Worm (Caenorhabditis elegans) whole organism, L4 larva: ENCODE results near the gene clc-33.

Experiments
- F37D6.2 ChIP-seq: sonication (generic microtip); optimal IDR thresholded peaks from 2 replicates; lab custom pipeline; 2016; ENCODE audit warnings: mild to moderate bottlenecking, missing genetic modification characterization, missing compliant biosample characterization
- R02D3.7 ChIP-seq: fragments of 150-350 bp; sonication (generic microtip); optimal IDR thresholded peaks from 3 replicates; lab custom pipeline; 2014; ENCODE audit warnings: missing biosample characterization, missing genetic modification characterization
- T26A8.4 ChIP-seq: fragments of 200-800 bp; sonication (Bioruptor generic); IDR thresholded peaks from 2 replicates; pipeline ENCODE4 v1.3.6; 2022; ENCODE audit warnings: missing genetic modification characterization, missing compliant biosample characterization
- Y5F2A.4 ChIP-seq: fragments of 200-800 bp; sonication (Bioruptor generic); optimal IDR thresholded peaks from 2 replicates; lab custom pipeline; 2018; ENCODE audit warnings: mild to moderate bottlenecking, missing genetic modification characterization, missing compliant biosample characterization
- ZK337.2 ChIP-seq: fragments of 200-800 bp; sonication (Bioruptor generic); IDR thresholded peaks from 2 replicates; pipeline ENCODE4 v1.3.6; 2022; ENCODE audit warnings: missing genetic modification reagents, missing genetic modification characterization, missing compliant biosample characterization
- attf-4 ChIP-seq: sonication (generic microtip); optimal IDR thresholded peaks from 3 replicates; lab custom pipeline; 2017; ENCODE audit warnings: missing biosample characterization, missing genetic modification characterization
- ceh-20 ChIP-seq: fragments of 200-800 bp; sonication (Bioruptor generic); IDR thresholded peaks from 2 replicates; pipeline ENCODE4 v1.3.6; 2022; ENCODE audit warnings: missing genetic modification reagents, missing genetic modification characterization, missing compliant biosample characterization
- ceh-28 ChIP-seq: fragments of 150-350 bp; optimal IDR thresholded peaks from 2 replicates; lab custom pipeline; 2014; ENCODE audit warnings: missing biosample characterization, missing genetic modification reagents, missing genetic modification characterization
- ceh-44 ChIP-seq: fragments of 200-800 bp; sonication (Bioruptor generic); IDR thresholded peaks from 2 replicates; pipeline ENCODE4 v1.3.6; 2022; ENCODE audit warnings: missing genetic modification reagents, missing genetic modification characterization, missing compliant biosample characterization
- ceh-62 ChIP-seq: sonication (generic microtip); optimal IDR thresholded peaks from 2 replicates; lab custom pipeline; 2017; ENCODE audit warnings: missing biosample characterization, missing genetic modification characterization
- daf-16 ChIP-seq, 3 experiments: sonication (generic microtip); optimal IDR thresholded peaks; 2 replicates each; lab custom pipeline; 2016 to 2017; ENCODE audit warnings: missing genetic modification characterization in 3 of 3, missing genetic modification reagents in 3 of 3, mild to moderate bottlenecking in 2 of 3, missing compliant biosample characterization in 2 of 3, missing biosample characterization in 1 of 3, moderate library complexity in 1 of 3
- daf-19 ChIP-seq: fragments of 200-800 bp; sonication (Bioruptor generic); conservative IDR thresholded peaks from 2 replicates; pipeline ENCODE4 v1.3.6; 2022; ENCODE audit warnings: missing genetic modification characterization, missing compliant biosample characterization
- daf-8 ChIP-seq: fragments of 200-800 bp; sonication (Bioruptor generic); IDR thresholded peaks from 2 replicates; pipeline ENCODE4 v1.3.6; 2022; ENCODE audit warnings: missing genetic modification characterization, missing compliant biosample characterization
- dmd-6 ChIP-seq: fragments of 200-800 bp; sonication (Bioruptor generic); IDR thresholded peaks from 2 replicates; pipeline ENCODE4 v1.3.6; 2022; ENCODE audit warnings: missing genetic modification reagents, missing genetic modification characterization, missing compliant biosample characterization
- dve-1 ChIP-seq: sonication (generic microtip); optimal IDR thresholded peaks from 2 replicates; lab custom pipeline; 2017; ENCODE audit warnings: antibody characterized with exemption, mild to moderate bottlenecking, missing genetic modification characterization, missing compliant biosample characterization; ENCODE audit not compliant: insufficient read depth
- fkh-10 ChIP-seq: fragments of 150-350 bp; optimal IDR thresholded peaks from 2 replicates; lab custom pipeline; 2014; ENCODE audit warnings: missing biosample characterization, missing genetic modification reagents, missing genetic modification characterization
- gei-8 ChIP-seq: fragments of 200-800 bp; sonication (Bioruptor generic); optimal IDR thresholded peaks from 2 replicates; lab custom pipeline; 2018; ENCODE audit warnings: mild to moderate bottlenecking, missing genetic modification characterization, missing compliant biosample characterization
- hif-1 ChIP-seq, 2 experiments: sonication (generic microtip); optimal IDR thresholded peaks; 2 replicates each; lab custom pipeline; 2016 to 2017; ENCODE audit warnings: missing compliant biosample characterization in 2 of 2, missing genetic modification characterization in 2 of 2, missing genetic modification reagents in 2 of 2, missing genotype in 2 of 2, mild to moderate bottlenecking in 1 of 2
- hlh-30 ChIP-seq: sonication (generic microtip); optimal IDR thresholded peaks from 2 replicates; lab custom pipeline; 2017; ENCODE audit warnings: antibody characterized with exemption, mild to moderate bottlenecking, missing genetic modification characterization, missing compliant biosample characterization; ENCODE audit not compliant: insufficient read depth
- lin-13 ChIP-seq: fragments of 150-350 bp; optimal IDR thresholded peaks from 2 replicates; lab custom pipeline; 2014; ENCODE audit warnings: missing biosample characterization, missing genetic modification reagents, missing genetic modification characterization
- lin-29 ChIP-seq: fragments of 200-800 bp; sonication (Bioruptor generic); IDR thresholded peaks from 2 replicates; pipeline ENCODE4 v1.3.6; 2022; ENCODE audit warnings: missing genetic modification reagents, missing genetic modification characterization, missing compliant biosample characterization
- lir-3 ChIP-seq: sonication (generic microtip); optimal IDR thresholded peaks from 2 replicates; lab custom pipeline; 2016; ENCODE audit warnings: mild to moderate bottlenecking, missing genetic modification characterization, missing compliant biosample characterization
- madf-5 ChIP-seq, 2 experiments: fragments of 200-800 bp; sonication (Bioruptor generic); IDR thresholded peaks; 2 replicates each; pipeline ENCODE4 v1.3.6; 2022; ENCODE audit warnings: missing compliant biosample characterization in 2 of 2, missing genetic modification characterization in 2 of 2
- mdl-1 ChIP-seq, 2 experiments: fragments of 150-350 bp in 1 of 2; sonication (generic microtip) in 1 of 2; optimal IDR thresholded peaks; 2 replicates each; lab custom pipeline; 2014 to 2017; ENCODE audit warnings: missing biosample characterization in 2 of 2, missing genetic modification characterization in 2 of 2
- mep-1 ChIP-seq: fragments of 150-350 bp; sonication (generic microtip); optimal IDR thresholded peaks from 3 replicates; lab custom pipeline; 2014; ENCODE audit warnings: missing biosample characterization, missing genetic modification characterization
- mes-2 ChIP-seq: sonication (generic microtip); optimal IDR thresholded peaks from 2 replicates; lab custom pipeline; 2016; ENCODE audit warnings: missing genotype, mild to moderate bottlenecking, missing genetic modification characterization, missing compliant biosample characterization; ENCODE audit not compliant: poor library complexity, severe bottlenecking
- nhr-102 ChIP-seq: sonication (generic microtip); optimal IDR thresholded peaks from 2 replicates; lab custom pipeline; 2016; ENCODE audit warnings: mild to moderate bottlenecking, missing genetic modification characterization, moderate library complexity, missing compliant biosample characterization
- nhr-11 ChIP-seq: fragments of 150-350 bp; optimal IDR thresholded peaks from 2 replicates; lab custom pipeline; 2014; ENCODE audit warnings: missing biosample characterization, missing genetic modification characterization
- nhr-111 ChIP-seq: fragments of 200-800 bp; sonication (Bioruptor generic); optimal IDR thresholded peaks from 2 replicates; lab custom pipeline; 2018; ENCODE audit warnings: mild to moderate bottlenecking, missing genetic modification characterization, missing compliant biosample characterization
- nhr-237 ChIP-seq: sonication (generic microtip); optimal IDR thresholded peaks from 2 replicates; lab custom pipeline; 2017; ENCODE audit warnings: missing biosample characterization, missing genetic modification characterization
- nhr-25 ChIP-seq: sonication (generic microtip); optimal IDR thresholded peaks from 2 replicates; lab custom pipeline; 2017; ENCODE audit warnings: missing genetic modification characterization, mild to moderate bottlenecking, missing compliant biosample characterization, antibody characterized with exemption, moderate library complexity, borderline replicate concordance; ENCODE audit not compliant: insufficient read depth
- nhr-41 ChIP-seq: fragments of 200-800 bp; sonication (Bioruptor generic); IDR thresholded peaks from 2 replicates; pipeline ENCODE4 v1.3.6; 2022; ENCODE audit warnings: missing genetic modification reagents, missing genetic modification characterization, missing compliant biosample characterization
- nhr-42 ChIP-seq: fragments of 200-800 bp; sonication (Bioruptor generic); IDR thresholded peaks from 2 replicates; pipeline ENCODE4 v1.3.6; 2022; ENCODE audit warnings: missing genetic modification characterization, missing compliant biosample characterization
- nhr-6 ChIP-seq: fragments of 150-350 bp; optimal IDR thresholded peaks from 2 replicates; lab custom pipeline; 2014; ENCODE audit warnings: missing biosample characterization, missing genetic modification characterization
- rbr-2 ChIP-seq: sonication (generic microtip); optimal IDR thresholded peaks from 2 replicates; lab custom pipeline; 2016; ENCODE audit warnings: missing genotype, missing genetic modification characterization, missing compliant biosample characterization
- set-16 ChIP-seq: fragments of 200-800 bp; sonication (Bioruptor generic); IDR thresholded peaks from 2 replicates; pipeline ENCODE4 v1.3.6; 2022; ENCODE audit warnings: missing genetic modification reagents, missing genetic modification characterization, missing compliant biosample characterization
- snpc-1.2 ChIP-seq: fragments of 200-800 bp; sonication (Bioruptor generic); IDR thresholded peaks from 2 replicates; pipeline ENCODE4 v1.3.6; 2022; ENCODE audit warnings: missing genetic modification reagents, missing genetic modification characterization, missing compliant biosample characterization
- snpc-4 ChIP-seq: fragments of 150-350 bp; optimal IDR thresholded peaks from 2 replicates; lab custom pipeline; 2014; ENCODE audit warnings: missing biosample characterization, missing genetic modification characterization
- tra-1 ChIP-seq: fragments of 200-800 bp; sonication (Bioruptor generic); IDR thresholded peaks from 2 replicates; pipeline ENCODE4 v1.3.6; 2022; ENCODE audit warnings: missing genetic modification reagents, missing genetic modification characterization, missing compliant biosample characterization
- unc-62 ChIP-seq, 3 experiments: fragments of 150-350 bp in 1 of 3; sonication (generic microtip); optimal IDR thresholded peaks in 2 of 3; peaks in 1 of 3; 1 replicate in 1 of 3; 2 replicates in 2 of 3; lab custom pipeline; 2014 to 2017; ENCODE audit warnings: missing biosample characterization in 3 of 3, missing genetic modification characterization in 3 of 3, missing genetic modification reagents in 3 of 3, missing genotype in 1 of 3
- zag-1 ChIP-seq: fragments of 150-350 bp; optimal IDR thresholded peaks from 2 replicates; lab custom pipeline; 2014; ENCODE audit warnings: missing biosample characterization, missing genetic modification characterization
- zfp-2 ChIP-seq: sonication (generic microtip); optimal IDR thresholded peaks from 2 replicates; lab custom pipeline; 2016; ENCODE audit warnings: mild to moderate bottlenecking, missing genetic modification characterization, missing compliant biosample characterization
- zfp-3 ChIP-seq: fragments of 200-800 bp; sonication (Bioruptor generic); conservative IDR thresholded peaks from 2 replicates; pipeline ENCODE4 v1.3.6; 2022; ENCODE audit warnings: missing genetic modification reagents, missing genetic modification characterization, missing compliant biosample characterization
- zip-2 ChIP-seq: fragments of 150-350 bp; optimal IDR thresholded peaks from 2 replicates; lab custom pipeline; 2014; ENCODE audit warnings: missing biosample characterization, missing genetic modification characterization
- ztf-11 ChIP-seq: fragments of 150-350 bp; optimal IDR thresholded peaks from 2 replicates; lab custom pipeline; 2014; ENCODE audit warnings: missing biosample characterization, missing genetic modification characterization

The clc-33 gene

DNA sequence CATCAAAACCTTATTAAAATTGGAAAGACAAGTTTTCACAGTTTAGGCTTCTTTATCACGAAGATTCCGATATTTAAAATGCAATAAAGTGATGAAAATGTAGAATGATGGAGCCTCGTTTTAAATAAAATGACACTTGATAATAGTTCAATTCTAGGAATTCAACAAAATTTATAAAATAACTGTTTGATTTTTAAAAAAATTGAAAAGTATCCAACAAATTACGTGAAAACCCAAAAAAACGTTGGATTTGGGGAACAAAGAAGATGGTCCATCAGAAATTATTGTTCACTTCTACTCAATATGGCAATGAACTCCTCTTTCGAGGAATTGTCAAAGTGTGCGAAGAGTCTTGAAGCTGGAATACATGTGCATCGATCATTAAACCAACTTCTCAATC lies 3.7 kb downstream of the clc-33 start, which contains the start of gene F28A10.4:
TSS of gene F28A10.4 (plus strand) at position 301 of the 400 bp plus-strand sequence.
- no peak for TF ChIP-seq daf-16 (GFP tag; optimal IDR thresholded peaks at IDR 0.05; lab: Kevin White, UChicago)
- TF ChIP-seq daf-16 (tag; optimal IDR thresholded peaks at IDR 0.05; lab: Kevin White, UChicago), result no peak
- no peak for TF ChIP-seq zip-2 (tag; lab: Kevin White, UChicago)
- TF ChIP-seq dve-1 (tag; lab: Kevin White, UChicago), result no peak
- TF ChIP-seq daf-8 (GFP tag; lab: Robert Waterston, UW), result no peak
- TF ChIP-seq ceh-62, result no peak
- TF ChIP-seq nhr-111 (GFP tag; lab: Kevin White, UChicago), result no peak
- no peak for TF ChIP-seq snpc-1.2 (GFP tag; lab: Robert Waterston, UW)

DNA sequence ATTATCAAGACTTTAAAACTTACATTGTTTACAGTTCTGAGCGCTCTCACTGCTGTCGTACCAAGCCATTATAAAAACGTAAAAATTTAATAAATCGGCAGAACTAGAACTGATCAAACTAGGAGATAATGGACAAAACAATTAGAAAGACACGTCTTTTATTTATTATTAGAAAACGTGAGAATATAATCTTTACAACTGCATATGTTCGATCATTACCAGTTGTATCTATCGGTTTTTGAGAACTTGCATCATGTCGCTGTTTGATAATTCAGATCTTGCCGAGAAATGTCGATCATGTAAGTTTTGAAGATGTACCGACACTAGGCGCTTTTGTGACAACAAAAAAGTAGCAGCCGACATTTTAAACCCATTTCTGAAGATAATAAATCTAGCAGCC lies 5.4 kb downstream of the clc-33 start, which contains the start of gene F28A10.7:
TSS of gene F28A10.7 (minus strand) at position 101 of the 400 bp plus-strand sequence.
- TF ChIP-seq zfp-3 (GFP tag; lab: Robert Waterston, UW) (no peak), madf-5 (GFP tag; IDR thresholded peaks at IDR 0.05; lab: Robert Waterston, UW) (no peak), ceh-20 (no peak), snpc-1.2 (GFP tag; lab: Robert Waterston, UW) (no peak), set-16 (GFP tag; lab: Robert Waterston, UW) (no peak), mes-2 (tag; lab: Kevin White, UChicago) (no peak), hlh-30 (no peak), daf-8 (GFP tag; lab: Robert Waterston, UW) (no peak), fkh-10 (no peak), daf-19 (no peak), nhr-111 (GFP tag; lab: Kevin White, UChicago) (no peak), zip-2 (tag; lab: Kevin White, UChicago) (no peak), tra-1 (no peak), snpc-4 (tag; lab: Kevin White, UChicago) (no peak), mep-1 (tag; lab: Kevin White, UChicago) (no peak), unc-62 (GFP tag; optimal IDR thresholded peaks at IDR 0.05 in 1 of 2; lab: Kevin White, UChicago) (no peak), unc-62 (tag; optimal IDR thresholded peaks at IDR 0.05; lab: Kevin White, UChicago) (no peak)

DNA sequence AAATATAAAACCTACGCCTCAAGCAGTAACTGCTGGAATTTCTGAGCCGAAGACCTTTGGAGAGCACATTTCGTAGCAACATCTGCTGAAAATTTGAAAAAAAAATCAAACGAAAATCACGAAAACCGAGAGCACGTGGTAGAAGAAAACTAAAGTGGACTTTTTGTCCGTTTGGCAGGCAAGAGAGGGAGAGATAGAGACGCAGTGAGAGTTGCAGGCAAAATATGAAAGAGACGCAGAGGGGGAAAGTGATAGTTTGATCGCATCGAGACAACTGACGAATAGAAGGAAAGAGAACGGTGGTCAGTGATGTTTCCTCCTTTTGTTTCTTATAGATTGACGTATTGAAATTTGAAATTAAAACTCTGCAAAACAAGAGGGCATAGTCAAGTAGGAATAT lies 8.3 kb downstream of the clc-33 start, which contains the start of the genes acdh-9 and F28A10.13:
TSS of gene acdh-9 (minus strand) at position 85 of the 400 bp plus-strand sequence.
TSS of gene F28A10.13 (plus strand) at position 294 of the 400 bp plus-strand sequence.
- no peak for TF ChIP-seq nhr-6 (tag; lab: Kevin White, UChicago)
- TF ChIP-seq tra-1, result no peak
- no peak; the same call in 1 of the 2 replicates for TF ChIP-seq T26A8.4 (GFP tag; lab: Robert Waterston, UW)
- TF ChIP-seq attf-4 (tag; lab: Kevin White, UChicago), result no peak
- no peak for TF ChIP-seq nhr-102 (tag; lab: Kevin White, UChicago)
- TF ChIP-seq nhr-111 (GFP tag; lab: Kevin White, UChicago), result no peak
- no peak for TF ChIP-seq ceh-62
- TF ChIP-seq ZK337.2 (GFP tag; lab: Robert Waterston, UW), result no peak
- TF ChIP-seq Y5F2A.4 (GFP tag; lab: Kevin White, UChicago), result no peak
- TF ChIP-seq lir-3 (tag; lab: Kevin White, UChicago), result no peak
- TF ChIP-seq dmd-6, result peak; percentile 83
- no peak for TF ChIP-seq ztf-11 (tag; lab: Kevin White, UChicago)
- TF ChIP-seq nhr-11, result peak; percentile 51
- TF ChIP-seq lin-13 (GFP tag; lab: Kevin White, UChicago), result no peak
- TF ChIP-seq mdl-1 (tag; optimal IDR thresholded peaks at IDR 0.05; lab: Kevin White, UChicago), result peak; percentile 79 to 96
- peak; percentile 88 for TF ChIP-seq dve-1 (tag; lab: Kevin White, UChicago)
- no peak for TF ChIP-seq nhr-237 (tag; lab: Kevin White, UChicago)
- no peak for TF ChIP-seq R02D3.7 (tag; lab: Kevin White, UChicago)
- TF ChIP-seq hif-1 (tag; optimal IDR thresholded peaks at IDR 0.05; lab: Kevin White, UChicago), result peak in 1 of 2 experiments; percentile 82
- TF ChIP-seq zfp-3 (GFP tag; lab: Robert Waterston, UW), result no peak
- no peak for TF ChIP-seq zip-2 (tag; lab: Kevin White, UChicago)
- TF ChIP-seq ceh-44 (GFP tag; lab: Robert Waterston, UW), result no peak
- TF ChIP-seq zfp-2 (tag; lab: Kevin White, UChicago), result no peak
- no peak for TF ChIP-seq nhr-41 (GFP tag; lab: Robert Waterston, UW)
- TF ChIP-seq nhr-42 (GFP tag; lab: Robert Waterston, UW), result no peak
- TF ChIP-seq lin-29, result no peak
- TF ChIP-seq ceh-28 (tag; lab: Kevin White, UChicago), result no peak
- no peak for TF ChIP-seq nhr-25
- no peak for TF ChIP-seq F37D6.2
- TF ChIP-seq rbr-2 (tag; lab: Kevin White, UChicago), result no peak
- no peak for TF ChIP-seq zag-1 (tag; lab: Kevin White, UChicago)
- TF ChIP-seq gei-8, result no peak
